Worm (Caenorhabditis elegans) whole organism, L1 larva: ENCODE data around the gene vamp-7.

Source experiments
- C04F5.9 ChIP-seq: sonication (generic microtip); optimal IDR thresholded peaks from 2 replicates; lab custom pipeline; 2016; ENCODE audit warnings: missing genetic modification characterization, missing compliant biosample characterization
- C16A3.4 ChIP-seq: fragments of 150-350 bp; optimal IDR thresholded peaks from 2 replicates; lab custom pipeline; 2014; ENCODE audit warnings: missing biosample characterization, missing genetic modification characterization
- Y116A8C.19 ChIP-seq: sonication (generic microtip); optimal IDR thresholded peaks from 2 replicates; lab custom pipeline; 2016; ENCODE audit warnings: missing compliant biosample characterization, missing genetic modification characterization, borderline replicate concordance
- alr-1 ChIP-seq: fragments of 200-800 bp; sonication (Bioruptor generic); optimal IDR thresholded peaks from 2 replicates; lab custom pipeline; 2018; ENCODE audit warnings: borderline replicate concordance, mild to moderate bottlenecking, missing genetic modification characterization, missing compliant biosample characterization
- ceh-8 ChIP-seq: fragments of 200-800 bp; sonication (Bioruptor generic); optimal IDR thresholded peaks from 2 replicates; lab custom pipeline; 2018; ENCODE audit warnings: mild to moderate bottlenecking, missing genetic modification characterization, moderate library complexity, missing compliant biosample characterization
- ceh-88 ChIP-seq: fragments of 200-800 bp; sonication (Bioruptor generic); IDR thresholded peaks from 2 replicates; pipeline ENCODE4 v1.3.6; 2022; ENCODE audit warnings: missing genetic modification characterization, missing compliant biosample characterization
- dpl-1 ChIP-seq, 3 experiments: fragments of 150-350 bp in 2 of 3; sonication (generic microtip) in 1 of 3; optimal IDR thresholded peaks; 2 replicates each; lab custom pipeline; 2014 to 2017; ENCODE audit warnings: missing biosample characterization in 3 of 3, missing genetic modification characterization in 3 of 3, missing genetic modification reagents in 3 of 3
- efl-1 ChIP-seq, 4 experiments: fragments of 150-350 bp; optimal IDR thresholded peaks in 3 of 4; peaks in 1 of 4; 1 replicate in 1 of 4; 2 replicates in 3 of 4; lab custom pipeline; 2014; ENCODE audit warnings: missing biosample characterization in 2 of 4, missing genetic modification characterization in 2 of 4, missing genetic modification reagents in 2 of 4
- efl-3 ChIP-seq: fragments of 200-800 bp; sonication (Bioruptor generic); optimal IDR thresholded peaks from 2 replicates; lab custom pipeline; 2018; ENCODE audit warnings: mild to moderate bottlenecking, missing genetic modification characterization, missing compliant biosample characterization
- egl-13 ChIP-seq: sonication (generic microtip); optimal IDR thresholded peaks from 2 replicates; lab custom pipeline; 2016; ENCODE audit warnings: missing genotype, missing genetic modification reagents, missing genetic modification characterization, missing compliant biosample characterization
- elt-2 ChIP-seq: sonication (generic microtip); optimal IDR thresholded peaks from 2 replicates; lab custom pipeline; 2016; ENCODE audit warnings: missing genetic modification characterization, mild to moderate bottlenecking, inconsistent platforms, missing compliant biosample characterization, missing genetic modification reagents
- fkh-4 ChIP-seq: sonication (generic microtip); optimal IDR thresholded peaks from 2 replicates; lab custom pipeline; 2016; ENCODE audit warnings: missing compliant biosample characterization, missing genetic modification characterization, borderline replicate concordance
- fkh-8 ChIP-seq: sonication (generic microtip); optimal IDR thresholded peaks from 2 replicates; lab custom pipeline; 2016; ENCODE audit warnings: mild to moderate bottlenecking, missing genetic modification characterization, missing compliant biosample characterization
- grh-1 ChIP-seq: fragments of 200-800 bp; sonication (Bioruptor generic); IDR thresholded peaks from 2 replicates; pipeline ENCODE4 v1.3.6; 2022; ENCODE audit warnings: missing genetic modification reagents, missing genetic modification characterization, missing compliant biosample characterization
- irx-1 ChIP-seq: sonication (generic microtip); optimal IDR thresholded peaks from 2 replicates; lab custom pipeline; 2016; ENCODE audit warnings: missing genetic modification characterization, missing compliant biosample characterization
- lin-35 ChIP-seq, 2 experiments: fragments of 150-350 bp; optimal IDR thresholded peaks; 2 replicates each; lab custom pipeline; 2014; ENCODE audit warnings: missing biosample characterization in 2 of 2, missing genetic modification characterization in 2 of 2, missing genetic modification reagents in 2 of 2
- lin-39 ChIP-seq: fragments of 150-350 bp; optimal IDR thresholded peaks from 2 replicates; lab custom pipeline; 2014; ENCODE audit warnings: missing biosample characterization, missing genetic modification reagents, missing genetic modification characterization
- lsy-2 ChIP-seq, 2 experiments: fragments of 150-350 bp; optimal IDR thresholded peaks; 2 replicates each; lab custom pipeline; 2014; ENCODE audit warnings: missing biosample characterization in 2 of 2, missing genetic modification characterization in 2 of 2
- mef-2 ChIP-seq: fragments of 150-350 bp; optimal IDR thresholded peaks from 2 replicates; lab custom pipeline; 2014; ENCODE audit warnings: missing biosample characterization, missing genetic modification characterization
- mep-1 ChIP-seq: fragments of 150-350 bp; optimal IDR thresholded peaks from 2 replicates; lab custom pipeline; 2014; ENCODE audit warnings: missing biosample characterization, missing genetic modification characterization
- nhr-11 ChIP-seq: fragments of 150-350 bp; optimal IDR thresholded peaks from 2 replicates; lab custom pipeline; 2014; ENCODE audit warnings: missing biosample characterization, missing genetic modification characterization
- nhr-19 ChIP-seq: fragments of 200-800 bp; sonication (Bioruptor generic); conservative IDR thresholded peaks from 2 replicates; pipeline ENCODE4 v1.3.6; 2022; ENCODE audit warnings: missing genetic modification characterization, missing compliant biosample characterization
- nhr-237 ChIP-seq: fragments of 150-350 bp; optimal IDR thresholded peaks from 2 replicates; lab custom pipeline; 2014; ENCODE audit warnings: missing biosample characterization, missing genetic modification characterization
- nhr-28 ChIP-seq: fragments of 150-350 bp; optimal IDR thresholded peaks from 2 replicates; lab custom pipeline; 2014; ENCODE audit warnings: missing biosample characterization, missing genetic modification characterization
- nhr-85 ChIP-seq: sonication (generic microtip); peaks from one replicate; lab custom pipeline; 2016; ENCODE audit warnings: missing genetic modification characterization, inconsistent platforms, missing compliant biosample characterization
- pqm-1 ChIP-seq: sonication (generic microtip); optimal IDR thresholded peaks from 3 replicates; lab custom pipeline; 2017; ENCODE audit warnings: missing biosample characterization, missing genetic modification characterization
- rnt-1 ChIP-seq: sonication (generic microtip); optimal IDR thresholded peaks from 2 replicates; lab custom pipeline; 2016; ENCODE audit warnings: mild to moderate bottlenecking, missing genetic modification characterization, moderate library complexity, missing compliant biosample characterization
- skn-1 ChIP-seq: fragments of 150-350 bp; optimal IDR thresholded peaks from 2 replicates; lab custom pipeline; 2014; ENCODE audit warnings: missing biosample characterization, missing genetic modification characterization
- snpc-4 ChIP-seq: fragments of 150-350 bp; optimal IDR thresholded peaks from 2 replicates; lab custom pipeline; 2014; ENCODE audit warnings: missing biosample characterization, missing genetic modification characterization
- snu-23 ChIP-seq: sonication (generic microtip); optimal IDR thresholded peaks from 2 replicates; lab custom pipeline; 2016; ENCODE audit warnings: missing genetic modification characterization, missing compliant biosample characterization
- sup-37 ChIP-seq: fragments of 200-800 bp; sonication (Bioruptor generic); optimal IDR thresholded peaks from 2 replicates; lab custom pipeline; 2018; ENCODE audit warnings: mild to moderate bottlenecking, missing genetic modification characterization, missing compliant biosample characterization
- unc-130 ChIP-seq: fragments of 150-350 bp; optimal IDR thresholded peaks from 2 replicates; lab custom pipeline; 2017; ENCODE audit warnings: missing biosample characterization, missing genetic modification characterization, inconsistent platforms
- unc-62 ChIP-seq: fragments of 150-350 bp; optimal IDR thresholded peaks from 2 replicates; lab custom pipeline; 2014; ENCODE audit warnings: missing biosample characterization, missing genetic modification reagents, missing genetic modification characterization
- unc-86 ChIP-seq: sonication (generic microtip); optimal IDR thresholded peaks from 2 replicates; lab custom pipeline; 2016; ENCODE audit warnings: missing genetic modification characterization, missing compliant biosample characterization
- xbp-1 ChIP-seq: sonication (generic microtip); optimal IDR thresholded peaks from 2 replicates; lab custom pipeline; 2016; ENCODE audit warnings: missing genetic modification characterization, missing compliant biosample characterization
- zag-1 ChIP-seq: fragments of 150-350 bp; optimal IDR thresholded peaks from 2 replicates; lab custom pipeline; 2014; ENCODE audit warnings: missing biosample characterization, missing genetic modification characterization
- ztf-11 ChIP-seq, 2 experiments: sonication (generic microtip); optimal IDR thresholded peaks; 2 replicates each; lab custom pipeline; 2016 to 2017; ENCODE audit warnings: missing genetic modification characterization in 2 of 2, missing biosample characterization in 1 of 2, missing compliant biosample characterization in 1 of 2

The vamp-7 gene

DNA sequence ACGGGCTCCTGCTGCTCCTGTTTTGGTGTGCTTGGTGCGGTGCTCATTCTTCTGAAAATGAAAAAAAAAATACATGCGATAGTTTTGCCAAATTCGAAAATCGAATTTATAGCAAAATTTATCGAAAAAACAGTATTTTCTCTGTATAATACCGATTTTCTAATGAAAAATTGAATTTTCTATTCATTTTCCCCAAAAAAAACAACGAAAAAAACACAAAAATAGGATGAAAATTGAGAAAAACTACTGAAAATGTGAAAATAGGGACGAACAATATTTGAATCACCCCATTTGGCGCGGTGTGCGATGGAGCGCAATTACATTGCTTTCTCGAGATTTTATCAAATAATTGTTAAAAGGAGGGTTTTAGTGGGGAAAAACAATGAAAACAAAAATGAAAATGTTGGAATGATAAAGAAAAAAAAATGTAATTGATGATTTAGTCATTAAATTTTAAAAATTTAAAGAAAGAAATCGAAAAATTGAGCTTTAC, 5.2 kb downstream of the vamp-7 start, which contains the start of gene Y69A2AR.28:
Gene Y69A2AR.28 (minus strand): TSS at position 51 of the 493 bp plus-strand sequence.
- TF ChIP-seq skn-1 (tag; lab: Kevin White, UChicago): peak; percentile 36
- no peak for TF ChIP-seq ztf-11 (tag; optimal IDR thresholded peaks at IDR 0.05; lab: Kevin White, UChicago)
- no peak for TF ChIP-seq snu-23 (GFP tag; lab: Kevin White, UChicago)
- TF ChIP-seq unc-86 (tag; lab: Kevin White, UChicago): no peak
- TF ChIP-seq alr-1 (tag; lab: Kevin White, UChicago): no peak
- no peak for TF ChIP-seq snpc-4 (tag; lab: Kevin White, UChicago)
- no peak for TF ChIP-seq xbp-1 (tag; lab: Kevin White, UChicago)
- TF ChIP-seq fkh-8 (tag; lab: Kevin White, UChicago): no peak
- peak in 1 of 2 experiments; percentile 51 for TF ChIP-seq lsy-2 (tag; optimal IDR thresholded peaks at IDR 0.05; lab: Kevin White, UChicago)
- TF ChIP-seq unc-130 (tag; lab: Kevin White, UChicago): no peak
- TF ChIP-seq egl-13: no peak
- TF ChIP-seq grh-1 (GFP tag; lab: Robert Waterston, UW): no peak
- peak; percentile 23 for TF ChIP-seq mep-1
- no peak for TF ChIP-seq Y116A8C.19
- TF ChIP-seq ceh-8 (GFP tag; lab: Kevin White, UChicago): no peak
- no peak for TF ChIP-seq C04F5.9 (tag; lab: Kevin White, UChicago)
- TF ChIP-seq dpl-1 (GFP tag; optimal IDR thresholded peaks at IDR 0.05; lab: Kevin White, UChicago): peak; percentile 55 to 84 (median 74)
- TF ChIP-seq lin-39: no peak
- no peak for TF ChIP-seq nhr-85 (tag; lab: Kevin White, UChicago)
- TF ChIP-seq sup-37 (GFP tag; lab: Kevin White, UChicago): no peak
- TF ChIP-seq nhr-11 (tag; lab: Kevin White, UChicago): no peak
- no peak for TF ChIP-seq pqm-1 (tag; lab: Kevin White, UChicago)
- peak; percentile 70 for TF ChIP-seq efl-1 (optimal IDR thresholded peaks at IDR 0.05; lab: Kevin White, UChicago)
- peak; percentile 83 to 97 for TF ChIP-seq efl-1 (GFP tag; optimal IDR thresholded peaks at IDR 0.05 in 1 of 2; lab: Kevin White, UChicago)
- peak; percentile 60 to 82 for TF ChIP-seq lin-35 (GFP tag; optimal IDR thresholded peaks at IDR 0.05; lab: Kevin White, UChicago)

ce11 chrIV:2613754-2614244, 5.9 kb downstream of the vamp-7 start, which contains the start of gene daao-1:
Gene daao-1 (plus strand): TSS chrIV:2614194.
- TF ChIP-seq mef-2 (tag; lab: Kevin White, UChicago) (no peak), elt-2 (tag; lab: Kevin White, UChicago) (peak; percentile 7), mep-1 (no peak), fkh-4 (tag; lab: Kevin White, UChicago) (no peak)

DNA sequence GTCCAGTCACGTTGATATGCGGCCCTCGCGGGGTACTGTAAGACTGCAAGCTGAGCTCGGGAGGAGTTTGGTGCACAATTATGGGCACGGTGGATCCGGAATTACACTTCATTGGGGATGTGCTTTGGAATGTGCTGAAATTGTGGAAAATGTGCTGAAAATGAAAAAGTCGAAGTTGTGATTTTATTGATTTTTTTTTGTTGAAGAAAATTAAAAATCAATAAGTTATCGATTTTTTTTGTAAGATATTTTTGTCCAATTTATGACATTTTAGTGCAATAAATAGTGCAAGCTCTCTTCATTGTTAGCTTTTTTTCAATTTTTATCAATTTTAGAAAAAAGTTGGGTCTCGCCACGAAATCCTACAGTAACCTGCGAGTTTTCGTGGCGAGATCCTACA, 9.0 kb downstream of the vamp-7 start:
- TF ChIP-seq lin-39: no peak
- no peak for TF ChIP-seq efl-3 (GFP tag; lab: Kevin White, UChicago)
- TF ChIP-seq alr-1 (tag; lab: Kevin White, UChicago): no peak
- TF ChIP-seq snpc-4 (tag; lab: Kevin White, UChicago): no peak
- no peak for TF ChIP-seq irx-1 (tag; lab: Kevin White, UChicago)
- no peak for TF ChIP-seq nhr-28 (tag; lab: Kevin White, UChicago)
- no peak for TF ChIP-seq C16A3.4 (tag; lab: Kevin White, UChicago)
- no peak for TF ChIP-seq sup-37 (GFP tag; lab: Kevin White, UChicago)
- TF ChIP-seq ceh-88: no peak
- no peak for TF ChIP-seq mep-1
- TF ChIP-seq egl-13: no peak
- no peak for TF ChIP-seq dpl-1 (GFP tag; optimal IDR thresholded peaks at IDR 0.05; lab: Kevin White, UChicago)
- no peak for TF ChIP-seq pqm-1 (tag; lab: Kevin White, UChicago)
- TF ChIP-seq rnt-1 (tag; lab: Kevin White, UChicago): no peak
- no peak for TF ChIP-seq nhr-19 (GFP tag; lab: Robert Waterston, UW)
- TF ChIP-seq nhr-237: no peak
- no peak for TF ChIP-seq ztf-11 (tag; optimal IDR thresholded peaks at IDR 0.05; lab: Kevin White, UChicago)
- TF ChIP-seq unc-62: no peak
- TF ChIP-seq Y116A8C.19: no peak
- TF ChIP-seq zag-1 (tag; lab: Kevin White, UChicago): no peak
